Worm (Caenorhabditis elegans) whole organism, L1 larva: ENCODE measurements around the gene F54C8.6.

Source experiments
- C34B4.2 ChIP-seq: sonication (generic microtip); optimal IDR thresholded peaks from 2 replicates; lab custom pipeline; 2017; ENCODE audit warnings: mild to moderate bottlenecking, missing genetic modification characterization, missing compliant biosample characterization
- Y116A8C.19 ChIP-seq: sonication (generic microtip); optimal IDR thresholded peaks from 2 replicates; lab custom pipeline; 2016; ENCODE audit warnings: missing compliant biosample characterization, missing genetic modification characterization, borderline replicate concordance
- aha-1 ChIP-seq: fragments of 150-350 bp; optimal IDR thresholded peaks from 2 replicates; lab custom pipeline; 2014; ENCODE audit warnings: missing biosample characterization, missing genetic modification characterization
- ama-1 ChIP-seq: fragments of 150-350 bp; optimal IDR thresholded peaks from 2 replicates; lab custom pipeline; 2014
- blmp-1 ChIP-seq: fragments of 150-350 bp; optimal IDR thresholded peaks from 2 replicates; lab custom pipeline; 2014; ENCODE audit warnings: missing biosample characterization, missing genetic modification characterization
- ceh-82 ChIP-seq, 3 experiments: fragments of 150-350 bp in 1 of 3; sonication (generic microtip) in 2 of 3; optimal IDR thresholded peaks; 2 replicates each; lab custom pipeline; 2014 to 2017; ENCODE audit warnings: missing biosample characterization in 3 of 3, missing genetic modification characterization in 3 of 3
- ceh-88 ChIP-seq: fragments of 200-800 bp; sonication (Bioruptor generic); IDR thresholded peaks from 2 replicates; pipeline ENCODE4 v1.3.6; 2022; ENCODE audit warnings: missing genetic modification characterization, missing compliant biosample characterization
- dpl-1 ChIP-seq, 3 experiments: fragments of 150-350 bp in 2 of 3; sonication (generic microtip) in 1 of 3; optimal IDR thresholded peaks; 2 replicates each; lab custom pipeline; 2014 to 2017; ENCODE audit warnings: missing biosample characterization in 3 of 3, missing genetic modification characterization in 3 of 3, missing genetic modification reagents in 3 of 3
- efl-1 ChIP-seq, 4 experiments: fragments of 150-350 bp; optimal IDR thresholded peaks in 3 of 4; peaks in 1 of 4; 1 replicate in 1 of 4; 2 replicates in 3 of 4; lab custom pipeline; 2014; ENCODE audit warnings: missing biosample characterization in 2 of 4, missing genetic modification characterization in 2 of 4, missing genetic modification reagents in 2 of 4
- egl-27 ChIP-seq, 2 experiments: fragments of 150-350 bp in 1 of 2; sonication (generic microtip); optimal IDR thresholded peaks; 3 replicates each; lab custom pipeline; 2017 to 2018; ENCODE audit warnings: missing biosample characterization in 2 of 2, missing genetic modification characterization in 2 of 2, missing genetic modification reagents in 2 of 2
- elt-2 ChIP-seq: sonication (generic microtip); optimal IDR thresholded peaks from 2 replicates; lab custom pipeline; 2016; ENCODE audit warnings: missing genetic modification characterization, mild to moderate bottlenecking, inconsistent platforms, missing compliant biosample characterization, missing genetic modification reagents
- elt-3 ChIP-seq, 6 experiments: fragments of 150-350 bp in 1 of 6; sonication (generic microtip); optimal IDR thresholded peaks; 2 replicates each; lab custom pipeline; 2017 to 2018; ENCODE audit warnings: missing biosample characterization in 6 of 6, missing genetic modification characterization in 6 of 6, inconsistent platforms in 1 of 6
- fkh-4 ChIP-seq: sonication (generic microtip); optimal IDR thresholded peaks from 2 replicates; lab custom pipeline; 2016; ENCODE audit warnings: missing compliant biosample characterization, missing genetic modification characterization, borderline replicate concordance
- hlh-17 ChIP-seq: fragments of 200-800 bp; sonication (Bioruptor generic); optimal IDR thresholded peaks from 2 replicates; lab custom pipeline; 2018; ENCODE audit warnings: missing genetic modification characterization, mild to moderate bottlenecking, missing compliant biosample characterization, moderate library complexity, borderline replicate concordance
- hpl-2 ChIP-seq: fragments of 150-350 bp; optimal IDR thresholded peaks from 2 replicates; lab custom pipeline; 2014; ENCODE audit warnings: missing biosample characterization, missing genetic modification reagents, missing genetic modification characterization
- isw-1 ChIP-seq: fragments of 200-800 bp; sonication (Bioruptor generic); IDR thresholded peaks from 2 replicates; pipeline ENCODE4 v1.3.6; 2022; ENCODE audit warnings: missing genetic modification characterization, missing compliant biosample characterization
- jun-1 ChIP-seq: fragments of 150-350 bp; optimal IDR thresholded peaks from 2 replicates; lab custom pipeline; 2014; ENCODE audit warnings: missing biosample characterization, missing genetic modification reagents, missing genetic modification characterization
- lin-13 ChIP-seq: fragments of 150-350 bp; optimal IDR thresholded peaks from 2 replicates; lab custom pipeline; 2014; ENCODE audit warnings: missing biosample characterization, missing genetic modification reagents, missing genetic modification characterization
- lin-14 ChIP-seq: fragments of 200-800 bp; sonication (Bioruptor generic); optimal IDR thresholded peaks from 2 replicates; lab custom pipeline; 2018; ENCODE audit warnings: mild to moderate bottlenecking, missing genetic modification characterization, moderate library complexity, missing compliant biosample characterization
- lin-35 ChIP-seq, 2 experiments: fragments of 150-350 bp; optimal IDR thresholded peaks; 2 replicates each; lab custom pipeline; 2014; ENCODE audit warnings: missing biosample characterization in 2 of 2, missing genetic modification characterization in 2 of 2, missing genetic modification reagents in 2 of 2
- lir-3 ChIP-seq: sonication (generic microtip); optimal IDR thresholded peaks from 2 replicates; lab custom pipeline; 2016; ENCODE audit warnings: mild to moderate bottlenecking, missing genetic modification characterization, moderate library complexity, missing compliant biosample characterization; ENCODE audit not compliant: poor library complexity
- lsy-2 ChIP-seq, 2 experiments: fragments of 150-350 bp; optimal IDR thresholded peaks; 2 replicates each; lab custom pipeline; 2014; ENCODE audit warnings: missing biosample characterization in 2 of 2, missing genetic modification characterization in 2 of 2
- mab-9 ChIP-seq: fragments of 200-800 bp; sonication (Bioruptor generic); IDR thresholded peaks from 2 replicates; pipeline ENCODE4 v1.3.6; 2022; ENCODE audit warnings: missing genetic modification reagents, missing genetic modification characterization, missing compliant biosample characterization
- mep-1 ChIP-seq: fragments of 150-350 bp; optimal IDR thresholded peaks from 2 replicates; lab custom pipeline; 2014; ENCODE audit warnings: missing biosample characterization, missing genetic modification characterization
- nhr-11 ChIP-seq: fragments of 150-350 bp; optimal IDR thresholded peaks from 2 replicates; lab custom pipeline; 2014; ENCODE audit warnings: missing biosample characterization, missing genetic modification characterization
- nhr-28 ChIP-seq: fragments of 150-350 bp; optimal IDR thresholded peaks from 2 replicates; lab custom pipeline; 2014; ENCODE audit warnings: missing biosample characterization, missing genetic modification characterization
- nhr-85 ChIP-seq: sonication (generic microtip); peaks from one replicate; lab custom pipeline; 2016; ENCODE audit warnings: missing genetic modification characterization, inconsistent platforms, missing compliant biosample characterization
- pax-3 ChIP-seq: fragments of 200-800 bp; sonication (Bioruptor generic); optimal IDR thresholded peaks from 2 replicates; lab custom pipeline; 2018; ENCODE audit warnings: mild to moderate bottlenecking, missing genetic modification characterization, moderate library complexity, missing compliant biosample characterization
- pqm-1 ChIP-seq: sonication (generic microtip); optimal IDR thresholded peaks from 3 replicates; lab custom pipeline; 2017; ENCODE audit warnings: missing biosample characterization, missing genetic modification characterization
- rnt-1 ChIP-seq: sonication (generic microtip); optimal IDR thresholded peaks from 2 replicates; lab custom pipeline; 2016; ENCODE audit warnings: mild to moderate bottlenecking, missing genetic modification characterization, moderate library complexity, missing compliant biosample characterization
- snu-23 ChIP-seq: sonication (generic microtip); optimal IDR thresholded peaks from 2 replicates; lab custom pipeline; 2016; ENCODE audit warnings: missing genetic modification characterization, missing compliant biosample characterization
- sup-37 ChIP-seq: fragments of 200-800 bp; sonication (Bioruptor generic); optimal IDR thresholded peaks from 2 replicates; lab custom pipeline; 2018; ENCODE audit warnings: mild to moderate bottlenecking, missing genetic modification characterization, missing compliant biosample characterization
- unc-30 ChIP-seq: sonication (generic microtip); optimal IDR thresholded peaks from 2 replicates; lab custom pipeline; 2017; ENCODE audit warnings: missing biosample characterization, missing genetic modification characterization
- unc-98 ChIP-seq: fragments of 200-800 bp; sonication (Bioruptor generic); IDR thresholded peaks from 2 replicates; pipeline ENCODE4 v1.3.6; 2022; ENCODE audit warnings: missing genetic modification characterization, missing compliant biosample characterization
- vab-15 ChIP-seq: sonication (generic microtip); optimal IDR thresholded peaks from 2 replicates; lab custom pipeline; 2017; ENCODE audit warnings: missing genotype, mild to moderate bottlenecking, missing genetic modification characterization, missing compliant biosample characterization
- zip-4 ChIP-seq: fragments of 200-800 bp; sonication (Bioruptor generic); optimal IDR thresholded peaks from 2 replicates; lab custom pipeline; 2018; ENCODE audit warnings: mild to moderate bottlenecking, missing genetic modification characterization, moderate library complexity, missing compliant biosample characterization
- ztf-11 ChIP-seq, 2 experiments: sonication (generic microtip); optimal IDR thresholded peaks; 2 replicates each; lab custom pipeline; 2016 to 2017; ENCODE audit warnings: missing genetic modification characterization in 2 of 2, missing biosample characterization in 1 of 2, missing compliant biosample characterization in 1 of 2

Gene F54C8.6

DNA sequence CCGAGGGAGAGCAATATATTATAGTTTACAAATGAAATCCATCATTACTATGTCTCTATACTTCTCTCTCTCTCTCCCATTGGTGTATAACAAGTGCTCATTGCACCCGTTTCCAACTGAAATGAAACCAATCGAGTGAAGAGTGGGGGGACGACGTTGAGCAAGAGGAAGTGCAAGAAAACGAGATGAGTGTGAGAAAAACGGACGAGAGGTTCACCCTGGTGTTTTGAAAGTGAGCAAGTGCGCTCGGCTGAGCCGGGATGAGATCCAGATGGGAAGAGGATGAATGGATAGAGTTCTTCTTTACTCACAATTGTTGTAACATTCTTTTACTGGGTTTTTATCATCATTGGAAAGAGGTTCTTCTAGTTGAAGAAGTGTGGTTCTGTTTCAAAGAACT lies 34.0 kb upstream of the F54C8.6 start (continued):
- TF ChIP-seq fkh-4 (tag; lab: Kevin White, UChicago), result peak; percentile 58
- peak; percentile 23 to 29 for TF ChIP-seq efl-1 (optimal IDR thresholded peaks at IDR 0.05; lab: Kevin White, UChicago)
- no peak for TF ChIP-seq efl-1 (GFP tag; optimal IDR thresholded peaks at IDR 0.05 in 1 of 2; lab: Kevin White, UChicago)
- TF ChIP-seq elt-3 (tag; optimal IDR thresholded peaks at IDR 0.05; lab: Kevin White, UChicago), result no peak
- peak; percentile 15 for TF ChIP-seq isw-1
- peak in 1 of 3 experiments; percentile 49 for TF ChIP-seq ceh-82 (tag; optimal IDR thresholded peaks at IDR 0.05; lab: Kevin White, UChicago)
- TF ChIP-seq lin-14, result peak; percentile 76
- peak; percentile 24 for TF ChIP-seq snu-23 (GFP tag; lab: Kevin White, UChicago)
- no peak for TF ChIP-seq nhr-85 (tag; lab: Kevin White, UChicago)
- TF ChIP-seq lir-3 (tag; lab: Kevin White, UChicago), result no peak
- TF ChIP-seq vab-15, result no peak
- no peak for TF ChIP-seq sup-37
- no peak for TF ChIP-seq ama-1 (lab: Kevin White, UChicago)
- TF ChIP-seq aha-1 (tag; lab: Kevin White, UChicago), result no peak
- TF ChIP-seq ceh-88 (GFP tag; lab: Robert Waterston, UW), result no peak
- TF ChIP-seq hpl-2, result no peak
- TF ChIP-seq unc-98, result no peak

DNA sequence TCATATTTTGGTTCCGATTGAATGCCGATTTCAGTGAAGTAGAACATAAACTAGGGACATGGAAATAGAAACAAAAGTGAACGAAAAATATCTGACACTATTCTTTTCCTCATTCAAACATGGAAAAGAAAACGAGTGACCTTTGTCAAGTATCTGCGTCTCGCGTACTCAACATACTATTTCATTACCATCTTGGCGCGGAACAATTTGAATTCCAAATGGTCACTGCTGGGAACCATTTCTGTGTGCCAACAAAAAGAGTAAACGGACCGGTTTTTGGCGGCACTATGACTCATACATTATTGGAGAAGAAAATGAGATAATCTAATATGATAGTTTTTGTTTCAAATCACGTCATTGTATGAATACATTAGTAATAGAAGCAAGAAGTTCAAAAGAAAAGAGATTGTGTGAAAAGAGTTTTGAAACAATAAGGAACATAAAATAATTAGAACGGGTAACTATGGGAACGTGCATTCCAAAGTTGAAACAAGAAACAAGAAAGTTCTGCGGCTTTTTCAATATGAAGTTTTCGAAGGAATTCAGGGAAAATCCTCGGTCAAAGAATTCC lies 32.8 kb upstream of the F54C8.6 start:
- TF ChIP-seq elt-2 (tag; lab: Kevin White, UChicago) (no peak), C34B4.2 (tag; lab: Kevin White, UChicago) (no peak), lin-14 (peak; percentile 67), lsy-2 (tag; optimal IDR thresholded peaks at IDR 0.05; lab: Kevin White, UChicago) (peak in 1 of 2 experiments; percentile 6), lin-13 (GFP tag; lab: Kevin White, UChicago) (peak; percentile 4), blmp-1 (tag; lab: Kevin White, UChicago) (peak; percentile 39), nhr-85 (tag; lab: Kevin White, UChicago) (peak; percentile 51), rnt-1 (tag; lab: Kevin White, UChicago) (no peak), snu-23 (GFP tag; lab: Kevin White, UChicago) (peak; percentile 7), mep-1 (tag; lab: Kevin White, UChicago) (peak; percentile 37), nhr-28 (tag; lab: Kevin White, UChicago) (no peak), lin-35 (GFP tag; optimal IDR thresholded peaks at IDR 0.05; lab: Kevin White, UChicago) (no peak), dpl-1 (GFP tag; optimal IDR thresholded peaks at IDR 0.05; lab: Kevin White, UChicago) (peak in 1 of 3 experiments; percentile 3), efl-1 (optimal IDR thresholded peaks at IDR 0.05; lab: Kevin White, UChicago) (no peak), efl-1 (GFP tag; optimal IDR thresholded peaks at IDR 0.05 in 1 of 2; lab: Kevin White, UChicago) (peak in 1 of 2 experiments; percentile 84)
- TF ChIP-seq, all 84 proteins: peak for 9

DNA sequence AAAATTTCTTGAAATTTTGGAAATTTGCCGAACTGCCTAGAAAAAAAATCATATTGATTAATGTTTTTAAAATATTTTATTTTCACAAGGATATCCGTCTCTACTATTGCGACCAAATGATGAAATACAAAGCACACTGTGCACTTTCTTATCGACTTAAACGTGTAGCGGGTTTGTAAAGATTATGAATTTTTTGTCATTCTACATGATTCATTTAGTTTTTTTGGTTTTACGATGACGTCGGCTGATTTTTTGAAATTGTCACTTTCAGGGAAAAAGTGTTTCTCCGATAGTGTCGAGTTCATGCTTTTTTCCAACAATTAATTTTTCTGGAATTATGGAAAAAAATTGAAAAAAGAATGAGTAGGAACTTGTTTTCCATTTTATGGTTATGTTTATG lies 26.8 kb upstream of the F54C8.6 start:
- TF ChIP-seq ceh-82 (tag; optimal IDR thresholded peaks at IDR 0.05; lab: Kevin White, UChicago) (no peak), hpl-2 (no peak), nhr-11 (no peak), nhr-28 (tag; lab: Kevin White, UChicago) (no peak), zip-4 (no peak), Y116A8C.19 (no peak), mab-9 (GFP tag; lab: Robert Waterston, UW) (no peak), pax-3 (no peak), egl-27 (tag; optimal IDR thresholded peaks at IDR 0.05; lab: Kevin White, UChicago) (no peak), sup-37 (no peak), ztf-11 (tag; optimal IDR thresholded peaks at IDR 0.05; lab: Kevin White, UChicago) (no peak), hlh-17 (GFP tag; lab: Kevin White, UChicago) (no peak)

DNA sequence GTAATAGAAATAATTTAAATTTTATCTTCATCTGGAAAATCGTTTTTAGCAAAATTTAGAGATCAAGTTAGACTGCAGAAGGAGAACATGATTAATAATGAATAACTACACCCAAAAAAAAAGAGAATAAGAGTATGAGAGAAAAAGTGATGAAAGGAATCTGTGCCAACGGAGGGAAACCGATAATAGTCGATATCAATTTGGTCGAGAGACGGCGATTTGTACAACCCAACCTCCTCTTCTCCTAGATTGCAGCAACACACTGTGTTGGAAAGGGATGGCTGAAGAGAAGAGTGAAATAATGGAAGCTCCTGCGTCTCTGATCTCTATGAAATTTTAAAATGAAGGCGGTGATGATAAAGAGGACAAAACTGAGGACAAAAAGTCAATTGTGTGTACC lies 24.8 kb upstream of the F54C8.6 start:
- TF ChIP-seq lin-14 (peak; percentile 23), jun-1 (tag; lab: Kevin White, UChicago) (peak; percentile 16), nhr-11 (no peak), pqm-1 (tag; lab: Kevin White, UChicago) (peak; percentile 60), unc-30 (tag; lab: Kevin White, UChicago) (no peak), efl-1 (optimal IDR thresholded peaks at IDR 0.05; lab: Kevin White, UChicago) (no peak), efl-1 (GFP tag; optimal IDR thresholded peaks at IDR 0.05 in 1 of 2; lab: Kevin White, UChicago) (peak in 1 of 2 experiments; percentile 56), zip-4 (no peak), blmp-1 (tag; lab: Kevin White, UChicago) (peak; percentile 16), elt-3 (tag; optimal IDR thresholded peaks at IDR 0.05; lab: Kevin White, UChicago) (peak in 1 of 6 experiments; percentile 26)
- TF ChIP-seq, all 84 proteins: peak for 6
